Fruit fly (Drosophila melanogaster) whole organism, embryonic: ENCODE measurements around the gene Coa8.
A peak's percentile ranks its signal among the peaks of the same experiment; 100 is the strongest.

Experiments
- Antp ChIP-seq: fragments of 200-800 bp; sonication (Bioruptor generic); optimal IDR thresholded peaks from 3 replicates; lab custom pipeline; 2016; ENCODE audit warnings: missing biosample characterization, missing genetic modification characterization
- CG10147 ChIP-seq: fragments of 200-800 bp; sonication (Bioruptor generic); optimal IDR thresholded peaks from 2 replicates; lab custom pipeline; 2019; ENCODE audit warnings: missing biosample characterization, mild to moderate bottlenecking, missing genetic modification characterization, moderate library complexity
- CG10959 ChIP-seq: fragments of 200-800 bp; sonication (Bioruptor generic); IDR thresholded peaks from 2 replicates; pipeline ENCODE4 v1.3.6; 2022; ENCODE audit warnings: missing biosample characterization, missing genetic modification characterization
- CG11560 ChIP-seq: fragments of 200-800 bp; sonication (Bioruptor generic); IDR thresholded peaks from 3 replicates; pipeline ENCODE4 v1.3.6; 2022; ENCODE audit warnings: missing biosample characterization, missing genetic modification characterization
- CG12071 ChIP-seq: fragments of 200-800 bp; sonication (Bioruptor generic); optimal IDR thresholded peaks from 3 replicates; lab custom pipeline; 2018; ENCODE audit warnings: missing biosample characterization, mild to moderate bottlenecking, missing genetic modification characterization
- CG13287 ChIP-seq: fragments of 200-800 bp; sonication (Bioruptor generic); IDR thresholded peaks from 2 replicates; pipeline ENCODE4 v1.3.6; 2022; ENCODE audit warnings: missing biosample characterization, missing genetic modification characterization; ENCODE audit not compliant: partially characterized antibody
- CG13424 ChIP-seq: fragments of 200-800 bp; sonication (Bioruptor generic); optimal IDR thresholded peaks from 2 replicates; lab custom pipeline; 2019; ENCODE audit warnings: missing biosample characterization, mild to moderate bottlenecking, missing genetic modification characterization, moderate library complexity
- CG14050 ChIP-seq: fragments of 200-800 bp; sonication (Bioruptor generic); IDR thresholded peaks from 3 replicates; pipeline ENCODE4 v1.3.6; 2022; ENCODE audit warnings: missing biosample characterization, missing genetic modification characterization
- CG14710 ChIP-seq: fragments of 200-800 bp; sonication (Bioruptor generic); optimal IDR thresholded peaks from 3 replicates; lab custom pipeline; 2019; ENCODE audit warnings: missing biosample characterization, mild to moderate bottlenecking, missing genetic modification characterization, moderate library complexity
- CG16779 ChIP-seq: fragments of 200-800 bp; sonication (Bioruptor generic); IDR thresholded peaks from 2 replicates; pipeline ENCODE4 v1.3.6; 2022; ENCODE audit warnings: missing biosample characterization, missing genetic modification characterization
- CG17186 ChIP-seq: fragments of 200-800 bp; sonication (Bioruptor generic); optimal IDR thresholded peaks from 3 replicates; lab custom pipeline; 2017; ENCODE audit warnings: missing biosample characterization, missing genetic modification reagents, missing genetic modification characterization
- CG18764 ChIP-seq: fragments of 200-800 bp; sonication (Bioruptor generic); optimal IDR thresholded peaks from 3 replicates; lab custom pipeline; 2016; ENCODE audit warnings: missing biosample characterization, missing genetic modification characterization
- CG32767 ChIP-seq: fragments of 200-800 bp; sonication (Bioruptor generic); IDR thresholded peaks from 2 replicates; pipeline ENCODE4 v1.3.6; 2022; ENCODE audit warnings: missing biosample characterization, missing genetic modification characterization
- CG34422 ChIP-seq: fragments of 200-800 bp; sonication (Bioruptor generic); IDR thresholded peaks from 3 replicates; pipeline ENCODE4 v1.3.6; 2022; ENCODE audit warnings: missing biosample characterization, missing genetic modification characterization
- CG4617 ChIP-seq: fragments of 200-800 bp; sonication (Bioruptor generic); optimal IDR thresholded peaks from 3 replicates; lab custom pipeline; 2016; ENCODE audit warnings: missing biosample characterization, missing genetic modification characterization, borderline replicate concordance
- CG6689 ChIP-seq: fragments of 200-800 bp; sonication (Bioruptor generic); IDR thresholded peaks from 2 replicates; pipeline ENCODE4 v1.3.6; 2022; ENCODE audit warnings: missing biosample characterization, missing genetic modification characterization
- CG8944 ChIP-seq: fragments of 200-800 bp; sonication (Bioruptor generic); optimal IDR thresholded peaks from 3 replicates; lab custom pipeline; 2016; ENCODE audit warnings: missing biosample characterization, missing genetic modification characterization
- CG9437 ChIP-seq: fragments of 200-800 bp; sonication (Bioruptor generic); optimal IDR thresholded peaks from 2 replicates; lab custom pipeline; 2018; ENCODE audit warnings: missing biosample characterization, mild to moderate bottlenecking, missing genetic modification characterization
- CG9609 ChIP-seq: fragments of 200-800 bp; sonication (Bioruptor generic); optimal IDR thresholded peaks from 3 replicates; lab custom pipeline; 2016; ENCODE audit warnings: missing biosample characterization, missing genetic modification characterization
- Dad ChIP-seq: fragments of 200-800 bp; sonication (Bioruptor generic); optimal IDR thresholded peaks from 3 replicates; lab custom pipeline; 2016; ENCODE audit warnings: missing biosample characterization, missing genetic modification characterization
- Dek ChIP-seq: fragments of 200-800 bp; sonication (Bioruptor generic); optimal IDR thresholded peaks from 3 replicates; lab custom pipeline; 2019; ENCODE audit warnings: missing biosample characterization, mild to moderate bottlenecking, missing genetic modification characterization, moderate library complexity
- Dll ChIP-seq: fragments of 200-800 bp; sonication (Bioruptor generic); IDR thresholded peaks from 4 replicates; pipeline ENCODE4 v1.3.6; 2022; ENCODE audit warnings: missing biosample characterization, missing genetic modification characterization; ENCODE audit not compliant: partially characterized antibody
- Dp ChIP-seq: fragments of 200-800 bp; sonication (Bioruptor generic); optimal IDR thresholded peaks from 2 replicates; lab custom pipeline; 2018; ENCODE audit warnings: missing biosample characterization, mild to moderate bottlenecking, missing genetic modification characterization, moderate library complexity
- Drgx ChIP-seq: fragments of 200-800 bp; sonication (Bioruptor generic); IDR thresholded peaks from 2 replicates; pipeline ENCODE4 v1.3.6; 2022; ENCODE audit warnings: missing biosample characterization, missing genetic modification characterization
- Ets97D ChIP-seq: fragments of 200-800 bp; sonication (Bioruptor generic); optimal IDR thresholded peaks from 3 replicates; lab custom pipeline; 2016; ENCODE audit warnings: missing biosample characterization, missing genetic modification characterization
- Gug ChIP-seq: fragments of 200-800 bp; sonication (Bioruptor generic); IDR thresholded peaks from 4 replicates; pipeline ENCODE4 v1.3.6; 2022; ENCODE audit warnings: missing biosample characterization, missing genetic modification characterization
- Kr ChIP-seq: fragments of 200-800 bp; sonication (Bioruptor generic); optimal IDR thresholded peaks from 2 replicates; lab custom pipeline; 2017; ENCODE audit warnings: missing biosample characterization, mild to moderate bottlenecking, missing genetic modification characterization
- NC2β ChIP-seq: fragments of 200-800 bp; sonication (Bioruptor generic); optimal IDR thresholded peaks from 2 replicates; lab custom pipeline; 2016; ENCODE audit warnings: missing biosample characterization, missing genetic modification characterization
- Side ChIP-seq: fragments of 200-800 bp; sonication (Bioruptor generic); optimal IDR thresholded peaks from 2 replicates; lab custom pipeline; 2016; ENCODE audit warnings: missing biosample characterization, missing genetic modification characterization
- Sox100B ChIP-seq: fragments of 200-800 bp; sonication (Bioruptor generic); optimal IDR thresholded peaks from 3 replicates; lab custom pipeline; 2018; ENCODE audit warnings: missing biosample characterization, mild to moderate bottlenecking, missing genetic modification characterization
- YL-1 ChIP-seq: fragments of 200-800 bp; sonication (Bioruptor generic); optimal IDR thresholded peaks from 3 replicates; lab custom pipeline; 2017; ENCODE audit warnings: missing biosample characterization, mild to moderate bottlenecking, missing genetic modification characterization
- ac ChIP-seq: fragments of 200-800 bp; sonication (Bioruptor generic); optimal IDR thresholded peaks from 3 replicates; lab custom pipeline; 2017; ENCODE audit warnings: missing biosample characterization, mild to moderate bottlenecking, missing genetic modification characterization
- cas ChIP-seq: fragments of 200-800 bp; sonication (Bioruptor generic); IDR thresholded peaks from 2 replicates; pipeline ENCODE4 v1.3.6; 2022; ENCODE audit warnings: missing biosample characterization, missing genetic modification characterization
- crol ChIP-seq: fragments of 200-800 bp; sonication (Bioruptor generic); IDR thresholded peaks from 2 replicates; pipeline ENCODE4 v1.3.6; 2022; ENCODE audit warnings: missing biosample characterization, missing genetic modification characterization
- da ChIP-seq: fragments of 200-800 bp; sonication (Bioruptor generic); optimal IDR thresholded peaks from 2 replicates; lab custom pipeline; 2016; ENCODE audit warnings: missing biosample characterization, missing genetic modification characterization
- dpn ChIP-seq, 2 experiments: fragments of 200-800 bp; sonication (Bioruptor generic); optimal IDR thresholded peaks; 3 replicates each; lab custom pipeline; 2016; ENCODE audit warnings: missing biosample characterization in 2 of 2, missing genetic modification characterization in 2 of 2
- gro ChIP-seq: fragments of 200-800 bp; sonication (Bioruptor generic); optimal IDR thresholded peaks from 2 replicates; lab custom pipeline; 2016; ENCODE audit warnings: missing biosample characterization, missing genetic modification characterization
- gsb-n ChIP-seq: fragments of 200-800 bp; sonication (Bioruptor generic); optimal IDR thresholded peaks from 3 replicates; lab custom pipeline; 2018; ENCODE audit warnings: missing biosample characterization, mild to moderate bottlenecking, missing genetic modification characterization
- jumu ChIP-seq: fragments of 200-800 bp; sonication (Bioruptor generic); optimal IDR thresholded peaks from 3 replicates; lab custom pipeline; 2016; ENCODE audit warnings: missing biosample characterization, missing genetic modification characterization
- knrl ChIP-seq: fragments of 200-800 bp; sonication (Bioruptor generic); IDR thresholded peaks from 3 replicates; pipeline ENCODE4 v1.3.6; 2022; ENCODE audit warnings: missing biosample characterization, missing genetic modification characterization; ENCODE audit not compliant: partially characterized antibody
- mld ChIP-seq: fragments of 200-800 bp; sonication (Bioruptor generic); IDR thresholded peaks from 3 replicates; pipeline ENCODE4 v1.3.6; 2022; ENCODE audit warnings: missing biosample characterization, missing genetic modification characterization; ENCODE audit not compliant: partially characterized antibody
- pum ChIP-seq: fragments of 200-800 bp; sonication (Bioruptor generic); optimal IDR thresholded peaks from 2 replicates; lab custom pipeline; 2016; ENCODE audit warnings: missing biosample characterization, missing genetic modification characterization
- sens-2 ChIP-seq: fragments of 200-800 bp; sonication (Bioruptor generic); IDR thresholded peaks from 2 replicates; pipeline ENCODE4 v1.3.6; 2022; ENCODE audit warnings: missing biosample characterization, missing genetic modification characterization
- wdn ChIP-seq: fragments of 200-800 bp; sonication (Bioruptor generic); IDR thresholded peaks from 2 replicates; pipeline ENCODE4 v1.3.6; 2022; ENCODE audit warnings: missing biosample characterization, missing genetic modification characterization
- zf30C ChIP-seq: fragments of 200-800 bp; sonication (Bioruptor generic); optimal IDR thresholded peaks from 3 replicates; lab custom pipeline; 2018; ENCODE audit warnings: missing biosample characterization, mild to moderate bottlenecking, missing genetic modification characterization

Gene Coa8

DNA sequence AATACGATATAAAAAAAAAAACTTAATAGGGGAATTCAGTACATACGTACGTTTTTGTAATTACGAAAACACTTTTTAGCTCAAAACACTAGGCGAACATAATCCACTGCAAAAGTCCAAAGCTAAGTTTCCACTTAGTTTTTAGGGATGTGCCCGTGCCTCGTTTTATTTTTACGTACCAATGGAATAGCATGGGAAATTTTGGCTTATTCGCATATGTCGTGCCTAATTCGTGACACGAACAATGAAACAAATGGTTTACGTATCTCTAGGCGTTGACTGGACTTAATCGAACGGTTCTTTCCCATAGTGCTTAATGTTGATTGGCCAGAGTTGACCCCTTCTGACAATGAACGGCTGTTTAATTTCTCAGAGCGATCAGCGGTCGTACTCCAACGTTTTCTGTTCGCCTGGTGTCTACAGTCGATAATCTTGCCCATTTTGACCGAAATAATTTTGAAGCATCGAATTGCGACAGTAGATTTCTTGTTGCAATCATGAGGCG is 424 bp upstream of the Coa8 start, which contains the start of gene CG14818 (continued):
- TF ChIP-seq jumu (GFP tag; lab: Kevin White, UChicago), result peak; percentile 54
- peak; percentile 83 for TF ChIP-seq CG9437 (GFP tag; lab: Kevin White, UChicago)
- peak; percentile 33; the same call in 1 of the 2 replicates for TF ChIP-seq CG10959 (GFP tag; lab: Robert Waterston, UW)
- TF ChIP-seq Dll (GFP tag; lab: Robert Waterston, UW), result peak; percentile 95
- TF ChIP-seq Dek (tag; lab: Kevin White, UChicago), result peak; percentile 29
- TF ChIP-seq CG8944 (GFP tag; lab: Kevin White, UChicago), result peak; percentile 70
- no peak for TF ChIP-seq NC2β
- 0 out of 2 replicates have a peak, but pooled peaks have one; percentile 45 for TF ChIP-seq CG16779 (GFP tag; lab: Robert Waterston, UW)
- TF ChIP-seq sens-2 (GFP tag; lab: Robert Waterston, UW), result peak; percentile 40; the same call in 1 of the 2 replicates
- peak; percentile 56 for TF ChIP-seq CG6689 (GFP tag; lab: Robert Waterston, UW)
- TF ChIP-seq Dad, result no peak
- no peak for TF ChIP-seq wdn
- TF ChIP-seq CG18764 (GFP tag; lab: Kevin White, UChicago), result peak; percentile 16
- no peak for TF ChIP-seq Kr (GFP tag; lab: Kevin White, UChicago)
- TF ChIP-seq knrl (GFP tag; lab: Robert Waterston, UW), result peak; percentile 89
- peak; percentile 51 for TF ChIP-seq Ets97D
- TF ChIP-seq dpn (GFP tag; optimal IDR thresholded peaks at IDR 0.05; lab: Kevin White, UChicago), result peak; percentile 59 to 61
- TF ChIP-seq CG10147, result peak; percentile 65
- peak; percentile 64 for TF ChIP-seq CG9609 (GFP tag; lab: Kevin White, UChicago)
- peak; percentile 43 for TF ChIP-seq CG14710 (tag; lab: Kevin White, UChicago)
- no peak for TF ChIP-seq Dp (GFP tag; lab: Kevin White, UChicago)
- TF ChIP-seq CG11560 (tag; lab: Robert Waterston, UW), result no peak
- TF ChIP-seq CG13424 (tag; lab: Kevin White, UChicago), result peak; percentile 69
- peak; percentile 48; the same call in 1 of the 3 replicates for TF ChIP-seq CG34422 (GFP tag; lab: Robert Waterston, UW)
- peak; percentile 44 for TF ChIP-seq YL-1 (GFP tag; lab: Kevin White, UChicago)
- no peak for TF ChIP-seq CG17186 (GFP tag; lab: Kevin White, UChicago)
- no peak for TF ChIP-seq crol
- TF ChIP-seq Drgx (GFP tag; lab: Robert Waterston, UW), result peak; percentile 43
- no peak for TF ChIP-seq CG32767 (GFP tag; lab: Robert Waterston, UW)
- no peak for TF ChIP-seq gsb-n (tag; lab: Kevin White, UChicago)
- TF ChIP-seq CG13287 (GFP tag; lab: Robert Waterston, UW), result peak; percentile 87
- peak; percentile 72 for TF ChIP-seq pum
- no peak for TF ChIP-seq Sox100B (GFP tag; lab: Kevin White, UChicago)
- TF ChIP-seq Antp, result peak; percentile 76
- no peak for TF ChIP-seq CG4617 (GFP tag; lab: Kevin White, UChicago)
- peak; percentile 42 for TF ChIP-seq gro (GFP tag; lab: Kevin White, UChicago)
- no peak for TF ChIP-seq zf30C
- TF ChIP-seq da (GFP tag; lab: Kevin White, UChicago), result no peak
- peak; percentile 51; the same call in 1 of the 2 replicates for TF ChIP-seq cas
- no peak for TF ChIP-seq ac (GFP tag; lab: Kevin White, UChicago)
- TF ChIP-seq CG14050, result no peak
- TF ChIP-seq mld (GFP tag; lab: Robert Waterston, UW), result peak; percentile 57; the same call in 1 of the 3 replicates
- TF ChIP-seq CG12071 (GFP tag; lab: Kevin White, UChicago), result peak; percentile 45
- TF ChIP-seq Gug, result peak; percentile 67; the same call in 3 of the 4 replicates
- TF ChIP-seq Side (GFP tag; lab: Kevin White, UChicago), result peak; percentile 63
